Worm (Caenorhabditis elegans): ENCODE results near the gene F55C12.6.

DNA sequence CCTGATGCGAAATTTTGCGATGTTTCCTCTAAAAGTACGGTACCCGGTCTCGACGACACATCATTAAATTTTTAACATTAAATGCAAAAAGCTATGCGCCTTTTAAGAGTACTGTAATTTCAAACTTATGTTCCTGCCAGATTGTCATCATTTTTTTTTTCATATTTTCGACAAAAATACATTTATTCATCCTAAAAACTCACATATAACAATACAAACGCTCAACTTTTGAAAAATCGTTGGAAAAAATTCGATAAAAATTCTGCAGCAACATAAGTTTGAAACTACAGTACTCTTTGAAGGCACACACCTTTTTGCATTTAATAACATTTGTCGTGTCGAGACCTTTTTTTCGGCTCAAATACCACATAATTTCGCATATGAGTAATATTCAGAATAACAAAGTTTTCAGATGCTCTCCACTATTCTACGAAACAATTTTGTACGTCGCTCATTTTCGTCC, 41.1 kb upstream of the F55C12.6 start, which contains the start of gene frh-1:
- TF ChIP-seq ztf-26 (tag; optimal IDR thresholded peaks at IDR 0.05) (no peak), somi-1 (GFP tag; optimal IDR thresholded peaks at IDR 0.05) (no peak), sdz-38 (tag; optimal IDR thresholded peaks at IDR 0.05) (no peak)

All from whole organism, young adult.